Fruit fly (Drosophila melanogaster) whole organism, prepupa: Measurements from ENCODE around the gene CG5026.

Experiments
- Blimp-1 ChIP-seq: fragments of 200-800 bp; sonication (Bioruptor generic); optimal IDR thresholded peaks from 3 replicates; lab custom pipeline; 2017; ENCODE audit warnings: missing biosample characterization, missing genetic modification characterization, mild to moderate bottlenecking, moderate library complexity, missing genetic modification reagents
- CG10631 ChIP-seq: fragments of 200-800 bp; sonication (Bioruptor generic); optimal IDR thresholded peaks from 2 replicates; lab custom pipeline; 2016; ENCODE audit warnings: missing biosample characterization, missing genetic modification characterization
- CG10669 ChIP-seq: fragments of 200-800 bp; sonication (Bioruptor generic); optimal IDR thresholded peaks from 3 replicates; lab custom pipeline; 2018; ENCODE audit warnings: missing biosample characterization, mild to moderate bottlenecking, missing genetic modification characterization, moderate library complexity
- CG11762 ChIP-seq: fragments of 200-800 bp; sonication (Bioruptor generic); optimal IDR thresholded peaks from 3 replicates; lab custom pipeline; 2016; ENCODE audit warnings: missing biosample characterization, missing genetic modification characterization; ENCODE audit not compliant: insufficient read depth
- CG1621 ChIP-seq: fragments of 200-800 bp; sonication (Bioruptor generic); optimal IDR thresholded peaks from 3 replicates; lab custom pipeline; 2018; ENCODE audit warnings: missing biosample characterization, mild to moderate bottlenecking, missing genetic modification characterization
- CG16779 ChIP-seq: fragments of 200-800 bp; sonication (Bioruptor generic); optimal IDR thresholded peaks from 3 replicates; lab custom pipeline; 2017; ENCODE audit warnings: missing biosample characterization, mild to moderate bottlenecking, missing genetic modification characterization
- CG3032 ChIP-seq: fragments of 200-800 bp; optimal IDR thresholded peaks from 2 replicates; lab custom pipeline; 2019; ENCODE audit warnings: missing biosample characterization, mild to moderate bottlenecking, missing genetic modification characterization, moderate library complexity
- CG31627 ChIP-seq: fragments of 200-800 bp; sonication (Bioruptor generic); optimal IDR thresholded peaks from 3 replicates; lab custom pipeline; 2016; ENCODE audit warnings: missing biosample characterization, missing genetic modification characterization
- CG34406 ChIP-seq: fragments of 200-800 bp; sonication (Bioruptor generic); optimal IDR thresholded peaks from 3 replicates; lab custom pipeline; 2016; ENCODE audit warnings: missing biosample characterization, missing genetic modification characterization
- CG4318 ChIP-seq: fragments of 200-800 bp; sonication (Bioruptor generic); optimal IDR thresholded peaks from 3 replicates; lab custom pipeline; 2017; ENCODE audit warnings: missing biosample characterization, mild to moderate bottlenecking, missing genetic modification characterization
- CG6163 ChIP-seq: fragments of 200-800 bp; sonication (Bioruptor generic); IDR thresholded peaks from 3 replicates; pipeline ENCODE4 v1.3.6; 2022; ENCODE audit warnings: missing biosample characterization, missing genetic modification characterization
- CG6276 ChIP-seq: fragments of 200-800 bp; sonication (Bioruptor generic); optimal IDR thresholded peaks from 2 replicates; lab custom pipeline; 2017; ENCODE audit warnings: missing biosample characterization, mild to moderate bottlenecking, missing genetic modification characterization
- CG6792 ChIP-seq: fragments of 200-800 bp; sonication (Bioruptor generic); optimal IDR thresholded peaks from 3 replicates; lab custom pipeline; 2016; ENCODE audit warnings: missing biosample characterization, missing genetic modification characterization
- CG6854 ChIP-seq: fragments of 200-800 bp; sonication (Bioruptor generic); optimal IDR thresholded peaks from 2 replicates; lab custom pipeline; 2017; ENCODE audit warnings: missing biosample characterization, mild to moderate bottlenecking, missing genetic modification characterization
- CG7368 ChIP-seq: fragments of 200-800 bp; sonication (Bioruptor generic); optimal IDR thresholded peaks from 3 replicates; lab custom pipeline; 2016; ENCODE audit warnings: missing biosample characterization, missing genetic modification characterization
- CG8319 ChIP-seq: fragments of 200-800 bp; sonication (Bioruptor generic); optimal IDR thresholded peaks from 3 replicates; lab custom pipeline; 2016; ENCODE audit warnings: missing biosample characterization, missing genetic modification characterization
- CG8632 ChIP-seq: fragments of 200-800 bp; sonication (Bioruptor generic); optimal IDR thresholded peaks from 3 replicates; lab custom pipeline; 2016; ENCODE audit warnings: missing biosample characterization, missing genetic modification characterization
- CG9139 ChIP-seq: fragments of 200-800 bp; sonication (Bioruptor generic); optimal IDR thresholded peaks from 3 replicates; lab custom pipeline; 2017; ENCODE audit warnings: missing biosample characterization, mild to moderate bottlenecking, missing genetic modification characterization
- Eip93F ChIP-seq: fragments of 200-800 bp; sonication (Bioruptor generic); optimal IDR thresholded peaks from 2 replicates; lab custom pipeline; 2016; ENCODE audit warnings: missing biosample characterization, mild to moderate bottlenecking, missing genetic modification characterization
- Ets21C ChIP-seq: fragments of 200-800 bp; sonication (Bioruptor generic); optimal IDR thresholded peaks from 3 replicates; lab custom pipeline; 2016; ENCODE audit warnings: missing biosample characterization, missing genetic modification characterization
- Ets96B ChIP-seq: fragments of 200-800 bp; optimal IDR thresholded peaks from 2 replicates; lab custom pipeline; 2019; ENCODE audit warnings: missing biosample characterization, mild to moderate bottlenecking, missing genetic modification characterization, moderate library complexity
- Gug ChIP-seq: fragments of 200-800 bp; sonication (Bioruptor generic); IDR thresholded peaks from 2 replicates; pipeline ENCODE4 v1.3.6; 2022; ENCODE audit warnings: missing biosample characterization, missing genetic modification characterization
- Hr38 ChIP-seq: sonication (Bioruptor generic); optimal IDR thresholded peaks from 2 replicates; lab custom pipeline; 2016; ENCODE audit warnings: missing biosample characterization, missing genetic modification characterization
- Hr39 ChIP-seq: fragments of 200-800 bp; sonication (Bioruptor generic); optimal IDR thresholded peaks from 2 replicates; lab custom pipeline; 2016; ENCODE audit warnings: missing biosample characterization, missing genetic modification characterization
- Met ChIP-seq: fragments of 200-800 bp; sonication (Bioruptor generic); optimal IDR thresholded peaks from 3 replicates; lab custom pipeline; 2016; ENCODE audit warnings: missing biosample characterization, missing genetic modification characterization
- Smox ChIP-seq: fragments of 200-800 bp; sonication (Bioruptor generic); optimal IDR thresholded peaks from 3 replicates; lab custom pipeline; 2016; ENCODE audit warnings: missing biosample characterization, missing genetic modification characterization
- Sox102F ChIP-seq: fragments of 200-800 bp; sonication (Bioruptor generic); optimal IDR thresholded peaks from 2 replicates; lab custom pipeline; 2016; ENCODE audit warnings: missing biosample characterization, mild to moderate bottlenecking, missing genetic modification characterization
- acj6 ChIP-seq: fragments of 200-800 bp; sonication (Bioruptor generic); optimal IDR thresholded peaks from 3 replicates; lab custom pipeline; 2016; ENCODE audit warnings: missing biosample characterization, missing genetic modification characterization
- cyc ChIP-seq: fragments of 200-800 bp; sonication (Bioruptor generic); optimal IDR thresholded peaks from 3 replicates; lab custom pipeline; 2016; ENCODE audit warnings: missing biosample characterization, missing genetic modification characterization
- eg ChIP-seq: fragments of 200-800 bp; sonication (Bioruptor generic); IDR thresholded peaks from 3 replicates; pipeline ENCODE4 v1.3.6; 2022; ENCODE audit warnings: missing biosample characterization, missing genetic modification characterization
- esn ChIP-seq: fragments of 200-800 bp; sonication (Bioruptor generic); optimal IDR thresholded peaks from 2 replicates; lab custom pipeline; 2016; ENCODE audit warnings: missing biosample characterization, mild to moderate bottlenecking, missing genetic modification characterization, moderate library complexity
- fd59A ChIP-seq: fragments of 200-800 bp; sonication (Bioruptor generic); optimal IDR thresholded peaks from 2 replicates; lab custom pipeline; 2017; ENCODE audit warnings: missing biosample characterization, mild to moderate bottlenecking, missing genetic modification characterization, missing genetic modification reagents
- fd85E ChIP-seq: fragments of 200-800 bp; sonication (Bioruptor generic); optimal IDR thresholded peaks from 3 replicates; lab custom pipeline; 2016; ENCODE audit warnings: missing biosample characterization, missing genetic modification characterization
- fkh ChIP-seq: fragments of 200-800 bp; sonication (Bioruptor generic); optimal IDR thresholded peaks from 3 replicates; lab custom pipeline; 2017; ENCODE audit warnings: missing biosample characterization, mild to moderate bottlenecking, missing genetic modification characterization, moderate library complexity
- lz ChIP-seq: fragments of 200-800 bp; sonication (Bioruptor generic); optimal IDR thresholded peaks from 3 replicates; lab custom pipeline; 2016; ENCODE audit warnings: missing biosample characterization, missing genetic modification characterization
- net ChIP-seq: fragments of 200-800 bp; sonication (Bioruptor generic); optimal IDR thresholded peaks from 3 replicates; lab custom pipeline; 2016; ENCODE audit warnings: missing biosample characterization, missing genetic modification characterization
- pdm3 ChIP-seq: fragments of 200-800 bp; sonication (Bioruptor generic); optimal IDR thresholded peaks from 3 replicates; lab custom pipeline; 2016; ENCODE audit warnings: missing biosample characterization, missing genetic modification characterization
- salr ChIP-seq, 2 experiments: fragments of 200-800 bp; sonication (Bioruptor generic); optimal IDR thresholded peaks; 3 replicates each; lab custom pipeline; 2016 to 2018; ENCODE audit warnings: missing biosample characterization in 2 of 2, missing genetic modification characterization in 2 of 2, mild to moderate bottlenecking in 1 of 2
- ss ChIP-seq, 2 experiments: fragments of 200-800 bp; sonication (Bioruptor generic); optimal IDR thresholded peaks; 2 replicates in 1 of 2; 3 replicates in 1 of 2; lab custom pipeline; 2017 to 2018; ENCODE audit warnings: mild to moderate bottlenecking in 2 of 2, missing biosample characterization in 2 of 2, missing genetic modification characterization in 2 of 2, moderate library complexity in 1 of 2
- svp ChIP-seq: fragments of 200-800 bp; sonication (Bioruptor generic); peaks from one replicate; lab custom pipeline; 2016; ENCODE audit warnings: missing biosample characterization, missing genetic modification characterization
- topi ChIP-seq: fragments of 200-800 bp; sonication (Bioruptor generic); optimal IDR thresholded peaks from 3 replicates; lab custom pipeline; 2016; ENCODE audit warnings: missing biosample characterization, missing genetic modification characterization
- vri ChIP-seq: fragments of 200-800 bp; sonication (Bioruptor generic); optimal IDR thresholded peaks from 3 replicates; lab custom pipeline; 2016; ENCODE audit warnings: missing biosample characterization, mild to moderate bottlenecking, missing genetic modification characterization

Gene CG5026

DNA sequence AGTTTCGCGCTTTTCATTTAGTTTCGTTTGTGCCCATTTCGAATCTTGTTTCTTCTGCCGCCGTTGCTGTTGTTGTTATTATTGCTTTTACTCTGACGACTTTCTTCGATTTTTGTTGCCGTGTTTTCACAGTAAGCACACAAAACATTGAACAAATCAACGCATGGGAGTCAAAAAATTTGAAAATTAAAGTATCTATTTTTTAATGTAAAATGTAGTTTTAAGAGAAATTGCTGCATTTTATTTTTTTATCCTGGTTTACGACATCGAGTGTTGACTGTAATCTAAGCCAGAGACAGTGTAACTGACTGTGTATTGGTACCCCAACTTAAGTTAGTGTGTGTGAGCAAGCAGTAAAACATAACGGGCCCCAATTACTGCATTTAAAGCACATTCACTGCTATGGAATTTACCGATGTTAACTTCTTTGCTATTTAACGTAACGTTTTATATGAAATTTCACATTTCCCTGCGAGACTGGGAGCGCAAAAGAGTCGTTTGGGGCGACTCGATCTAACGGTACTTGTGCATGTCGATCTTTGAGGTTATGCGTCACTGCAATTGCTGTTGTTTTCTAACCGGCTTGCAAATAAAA lies 27.9 kb downstream of the CG5026 start (continued):
- peak; percentile 92 for TF ChIP-seq CG31627 (GFP tag; lab: Kevin White, UChicago)
- TF ChIP-seq CG10669: no peak
- peak; percentile 82 for TF ChIP-seq CG8632
- TF ChIP-seq Blimp-1 (GFP tag; lab: Kevin White, UChicago): peak; percentile 59
- TF ChIP-seq CG7368 (GFP tag; lab: Kevin White, UChicago): peak; percentile 87
- TF ChIP-seq pdm3: peak; percentile 91
- TF ChIP-seq esn: peak; percentile 92
- TF ChIP-seq ss (GFP tag; optimal IDR thresholded peaks at IDR 0.05; lab: Kevin White, UChicago): no peak
- peak; percentile 95 for TF ChIP-seq CG6163
- peak; percentile 31 for TF ChIP-seq fd85E (GFP tag; lab: Kevin White, UChicago)
- no peak for TF ChIP-seq Met
- no peak for TF ChIP-seq Smox (GFP tag; lab: Kevin White, UChicago)
- no peak for TF ChIP-seq CG16779
- TF ChIP-seq CG6276 (GFP tag; lab: Kevin White, UChicago): peak; percentile 91
- TF ChIP-seq CG10631 (GFP tag; lab: Kevin White, UChicago): no peak
- TF ChIP-seq Hr39: peak; percentile 90
- TF ChIP-seq Eip93F (GFP tag; lab: Kevin White, UChicago): peak; percentile 70
- TF ChIP-seq vri (GFP tag; lab: Kevin White, UChicago): no peak
- TF ChIP-seq CG9139 (GFP tag; lab: Kevin White, UChicago): no peak
- TF ChIP-seq CG4318 (GFP tag; lab: Kevin White, UChicago): peak; percentile 92
- TF ChIP-seq cyc (GFP tag; lab: Kevin White, UChicago): peak; percentile 89
- TF ChIP-seq Gug (GFP tag; lab: Robert Waterston, UW): peak; percentile 86
- no peak for TF ChIP-seq fkh (GFP tag; lab: Kevin White, UChicago)
- TF ChIP-seq CG11762 (GFP tag; lab: Kevin White, UChicago): peak; percentile 74
- peak; percentile 51 for TF ChIP-seq fd59A (GFP tag; lab: Kevin White, UChicago)
- TF ChIP-seq acj6 (GFP tag; lab: Kevin White, UChicago): peak; percentile 87
- TF ChIP-seq Ets21C: peak; percentile 82
- peak; percentile 87 for TF ChIP-seq net
- no peak for TF ChIP-seq Sox102F (GFP tag; lab: Kevin White, UChicago)
- TF ChIP-seq Hr38 (GFP tag; lab: Kevin White, UChicago): peak; percentile 75
- peak in 1 of 2 experiments; percentile 31 for TF ChIP-seq salr (GFP tag; optimal IDR thresholded peaks at IDR 0.05; lab: Kevin White, UChicago)
- peak; percentile 53 for TF ChIP-seq CG3032 (tag; lab: Kevin White, UChicago)
- peak; percentile 74 for TF ChIP-seq CG8319 (GFP tag; lab: Kevin White, UChicago)
- peak; percentile 82 for TF ChIP-seq CG34406 (GFP tag; lab: Kevin White, UChicago)
- TF ChIP-seq Ets96B (tag; lab: Kevin White, UChicago): peak; percentile 64
- TF ChIP-seq CG6792 (GFP tag; lab: Kevin White, UChicago): peak; percentile 89
- TF ChIP-seq CG6854 (GFP tag; lab: Kevin White, UChicago): no peak
- peak; percentile 95 for TF ChIP-seq svp
- peak; percentile 43 for TF ChIP-seq CG1621 (tag; lab: Kevin White, UChicago)
- TF ChIP-seq topi: peak; percentile 88
- TF ChIP-seq lz (GFP tag; lab: Kevin White, UChicago): peak; percentile 89
- TF ChIP-seq eg (GFP tag; lab: Robert Waterston, UW): peak; percentile 97
